Fruit fly (Drosophila melanogaster): ENCODE data around the gene HP1b.
"Not testable (repeated sequence)": the region's sequence is repeated elsewhere in the genome, so short reads cannot be mapped to it uniquely, and the experiment has no call there.

The HP1b gene

DNA sequence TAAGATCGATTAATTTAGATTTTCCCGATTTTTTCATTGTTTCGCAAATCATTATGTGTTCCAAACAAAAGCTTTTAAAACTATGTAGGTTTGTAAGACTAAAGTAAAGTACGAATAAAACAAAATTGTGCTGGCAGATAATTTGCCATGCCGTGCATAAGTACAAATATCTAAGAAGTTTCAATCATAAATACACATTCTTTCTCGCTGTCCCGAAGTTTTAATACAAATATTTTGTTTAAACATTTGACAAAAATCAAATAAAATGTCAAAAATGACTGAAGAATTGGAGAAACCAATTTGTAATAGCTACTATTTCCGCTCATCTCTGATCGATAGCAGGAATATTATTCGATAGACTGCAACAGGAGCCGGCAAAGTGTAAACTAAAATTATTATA lies 1.7 kb downstream of the HP1b start, which contains the start of gene APC4 (continued):
- TF ChIP-seq salr (GFP tag; optimal IDR thresholded peaks at IDR 0.05) (peak in 1 of 2 experiments; percentile 12), Ets21C (GFP tag; optimal IDR thresholded peaks at IDR 0.05) (peak; percentile 11), Hr39 (GFP tag; optimal IDR thresholded peaks at IDR 0.05) (peak; percentile 42), CG10631 (GFP tag; optimal IDR thresholded peaks at IDR 0.05) (peak; percentile 48), net (GFP tag; optimal IDR thresholded peaks at IDR 0.05) (no peak), Lpt (GFP tag; optimal IDR thresholded peaks at IDR 0.05) (no peak), Eip78C (GFP tag) (peak; percentile 80), CG16779 (tag; optimal IDR thresholded peaks at IDR 0.05) (no peak), Blimp-1 (GFP tag; optimal IDR thresholded peaks at IDR 0.05) (no peak), Eip93F (GFP tag; optimal IDR thresholded peaks at IDR 0.05) (no peak), eg (GFP tag; IDR thresholded peaks at IDR 0.05) (no peak), CG8632 (GFP tag; optimal IDR thresholded peaks at IDR 0.05) (no peak), Eip75B (GFP tag; optimal IDR thresholded peaks at IDR 0.05) (peak; percentile 40), achi (GFP tag; optimal IDR thresholded peaks at IDR 0.05) (peak; percentile 9), OdsH (GFP tag; optimal IDR thresholded peaks at IDR 0.05) (peak; percentile 34), cyc (GFP tag; optimal IDR thresholded peaks at IDR 0.05) (peak; percentile 24), CG15336 (GFP tag; IDR thresholded peaks at IDR 0.05) (no peak), CG32006 (GFP tag; optimal IDR thresholded peaks at IDR 0.05) (peak; percentile 44), Met (GFP tag; optimal IDR thresholded peaks at IDR 0.05) (no peak), fd59A (GFP tag; optimal IDR thresholded peaks at IDR 0.05) (no peak), Hr38 (GFP tag; optimal IDR thresholded peaks at IDR 0.05) (no peak)

DNA sequence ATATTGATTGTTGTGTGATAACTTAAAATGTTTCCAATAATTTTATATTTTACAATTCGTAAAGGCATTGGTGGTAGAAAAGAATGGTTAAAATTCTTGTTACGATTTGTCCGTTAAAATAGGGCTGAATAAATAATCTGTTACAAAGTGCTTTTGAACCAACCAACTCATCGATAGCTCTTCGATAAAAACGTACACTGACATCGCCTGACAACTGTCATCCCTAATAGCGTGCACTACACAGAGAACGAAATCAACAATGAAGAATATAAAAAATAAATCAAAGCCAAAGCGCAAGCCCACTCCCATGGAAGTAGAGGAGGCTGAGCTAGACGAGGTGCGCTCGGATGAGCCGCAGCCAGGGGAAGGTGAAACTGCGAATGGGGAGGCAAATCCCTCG lies 4.9 kb downstream of the HP1b start, which contains the start of gene CG32708:
CG32708 (plus strand) TSS at position 207 of the 400 bp plus-strand sequence.
- TF ChIP-seq Eip78C (GFP tag) (peak; percentile 49), Gug (GFP tag; IDR thresholded peaks at IDR 0.05) (no peak), dsx (GFP tag; optimal IDR thresholded peaks at IDR 0.05; ENCODE audit: poor library complexity, severe bottlenecking) (peak; percentile 35)

DNA sequence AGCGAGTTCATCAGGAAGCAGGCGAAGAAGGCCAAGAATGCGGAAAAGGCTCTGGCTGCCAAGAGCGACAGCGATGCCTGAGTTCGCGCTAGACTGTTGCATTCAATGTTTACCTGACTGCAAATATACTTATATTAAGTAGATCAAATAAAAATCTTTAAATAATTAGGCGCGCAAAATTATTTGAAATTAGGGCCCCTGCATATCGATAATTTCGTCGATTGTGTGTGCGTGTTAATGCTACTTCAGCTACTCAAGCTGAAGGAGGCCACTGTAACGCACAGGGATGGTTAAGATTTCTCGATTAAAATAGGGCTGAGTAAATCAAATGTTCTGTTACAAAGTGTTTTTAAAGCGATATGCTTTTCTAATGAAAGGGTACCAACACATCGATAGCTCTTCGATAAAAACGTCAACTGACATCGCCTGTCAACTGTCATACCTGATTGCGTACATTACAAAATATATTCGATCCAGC lies 5.9 kb downstream of the HP1b start, which contains the start of gene CG32706:
CG32706 (plus strand) TSS at position 428 of the 478 bp plus-strand sequence.
- TF ChIP-seq salr (GFP tag; optimal IDR thresholded peaks at IDR 0.05); CG15336 (GFP tag; IDR thresholded peaks at IDR 0.05); CG8319 (GFP tag; optimal IDR thresholded peaks at IDR 0.05): not testable (repeated sequence)

DNA sequence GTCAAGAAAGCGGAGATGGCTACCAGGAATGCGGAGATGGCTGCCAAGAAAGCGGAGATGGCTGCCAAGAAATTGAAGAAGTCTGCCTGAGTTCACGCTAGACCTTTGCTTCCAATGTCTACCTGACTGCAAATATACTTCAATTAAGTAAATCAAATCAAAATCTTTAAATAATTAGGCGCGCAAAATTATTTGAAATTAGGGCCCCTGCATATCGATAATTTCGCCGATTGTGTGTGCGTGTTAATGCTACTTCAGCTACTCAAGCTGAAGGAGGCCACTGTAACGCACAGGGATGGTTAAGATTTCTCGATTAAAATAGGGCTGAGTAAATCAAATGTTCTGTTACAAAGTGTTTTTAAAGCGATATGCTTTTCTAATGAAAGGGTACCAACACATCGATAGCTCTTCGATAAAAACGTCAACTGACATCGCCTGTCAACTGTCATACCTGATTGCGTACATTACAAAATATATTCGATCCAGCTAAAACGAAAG lies 7.1 kb downstream of the HP1b start, which contains the start of gene CG6999:
CG6999 (plus strand) TSS at position 448 of the 498 bp plus-strand sequence.
- TF ChIP-seq fd59A, CG31627, Sox14 (GFP tag; optimal IDR thresholded peaks at IDR 0.05): not testable (repeated sequence)

DNA sequence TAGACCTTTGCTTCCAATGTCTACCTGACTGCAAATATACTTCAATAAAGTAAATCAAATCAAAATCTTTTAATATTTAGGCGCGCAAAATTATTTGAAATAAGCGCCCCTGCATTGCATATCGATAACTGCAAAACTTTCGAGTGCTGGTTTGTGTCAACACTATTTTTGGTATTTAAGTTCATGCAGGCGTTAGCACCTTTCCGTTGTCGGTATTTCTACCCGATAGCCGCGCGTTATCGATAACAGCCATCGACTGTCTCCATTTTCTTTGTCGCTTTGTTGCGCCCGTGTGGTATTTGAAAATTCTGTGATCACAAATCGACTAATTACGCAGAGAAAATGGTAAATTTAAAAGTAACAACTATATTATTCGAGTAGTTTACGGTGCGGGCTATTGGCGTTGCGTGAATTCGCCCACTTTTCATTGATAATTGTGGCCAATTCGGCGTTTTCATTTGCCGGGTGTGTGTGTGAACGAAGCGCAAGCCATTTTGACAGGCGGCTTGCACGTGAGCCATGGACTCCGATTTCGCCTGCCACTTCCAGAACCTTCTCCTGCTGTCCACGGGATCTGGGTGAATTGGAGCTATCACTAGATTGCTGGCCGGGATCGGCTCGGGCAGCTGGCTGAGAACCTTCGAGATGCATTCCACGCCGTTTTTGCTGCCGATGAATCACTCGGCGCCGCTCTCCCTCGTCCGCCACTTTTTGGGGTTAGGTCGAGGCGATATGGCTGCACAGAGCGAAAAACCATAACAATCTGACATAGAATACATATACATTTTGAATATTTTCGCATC lies 8.6 kb downstream of the HP1b start, which contains the start of gene CCT2:
CCT2 (plus strand) TSS at position 260 of the 803 bp plus-strand sequence.
- no peak for TF ChIP-seq vri (GFP tag; optimal IDR thresholded peaks at IDR 0.05)
- no peak for TF ChIP-seq CG1621 (tag; optimal IDR thresholded peaks at IDR 0.05)
- no peak for TF ChIP-seq CG10631 (GFP tag; optimal IDR thresholded peaks at IDR 0.05)
- TF ChIP-seq CG31627 (GFP tag; optimal IDR thresholded peaks at IDR 0.05) = no peak
- no peak for TF ChIP-seq CG6163 (GFP tag; IDR thresholded peaks at IDR 0.05)
- TF ChIP-seq CG6808 (GFP tag; optimal IDR thresholded peaks at IDR 0.05) = no peak
- no peak for TF ChIP-seq pdm3 (GFP tag; optimal IDR thresholded peaks at IDR 0.05)
- no peak for TF ChIP-seq CG8632 (GFP tag; optimal IDR thresholded peaks at IDR 0.05)
- no peak for TF ChIP-seq CG4318 (GFP tag; optimal IDR thresholded peaks at IDR 0.05)
- TF ChIP-seq CG6792 (GFP tag; optimal IDR thresholded peaks at IDR 0.05) = no peak
- no peak for TF ChIP-seq Eip75B (GFP tag; optimal IDR thresholded peaks at IDR 0.05)
- no peak for TF ChIP-seq Eip93F (GFP tag; optimal IDR thresholded peaks at IDR 0.05)
- no peak for TF ChIP-seq Hr4 (GFP tag; optimal IDR thresholded peaks at IDR 0.05)
- TF ChIP-seq dsx (GFP tag; optimal IDR thresholded peaks at IDR 0.05; ENCODE audit: poor library complexity, severe bottlenecking) = no peak
- TF ChIP-seq CG34406 (GFP tag; optimal IDR thresholded peaks at IDR 0.05) = no peak
- no peak for TF ChIP-seq CG8319 (GFP tag; optimal IDR thresholded peaks at IDR 0.05)
- peak; percentile 18 for TF ChIP-seq achi (GFP tag; optimal IDR thresholded peaks at IDR 0.05)
- no peak for TF ChIP-seq Ets96B (tag; optimal IDR thresholded peaks at IDR 0.05)
- TF ChIP-seq ss (GFP tag; optimal IDR thresholded peaks at IDR 0.05) = no peak
- no peak for TF ChIP-seq CG32006 (GFP tag; optimal IDR thresholded peaks at IDR 0.05)
- TF ChIP-seq CG3032 (tag; optimal IDR thresholded peaks at IDR 0.05) = no peak
- TF ChIP-seq Smox (GFP tag; optimal IDR thresholded peaks at IDR 0.05) = no peak
- TF ChIP-seq eg (GFP tag; IDR thresholded peaks at IDR 0.05) = no peak
- no peak for TF ChIP-seq CG16779 (tag; optimal IDR thresholded peaks at IDR 0.05)
- TF ChIP-seq Met (GFP tag; optimal IDR thresholded peaks at IDR 0.05) = no peak
- TF ChIP-seq Ets21C (GFP tag; optimal IDR thresholded peaks at IDR 0.05) = no peak
